Worm (Caenorhabditis elegans) whole organism, L4/young adult: ENCODE data around the gene coel-1.

ENCODE experiments used
- dao-5 ChIP-seq: sonication (generic microtip); optimal IDR thresholded peaks from 2 replicates; lab custom pipeline; 2016; ENCODE audit warnings: missing genotype, missing genetic modification characterization, moderate library complexity, missing compliant biosample characterization
- him-1 ChIP-seq: sonication (generic microtip); optimal IDR thresholded peaks from 2 replicates; lab custom pipeline; 2016; ENCODE audit warnings: missing genotype, missing genetic modification reagents, missing genetic modification characterization, missing compliant biosample characterization

DNA sequence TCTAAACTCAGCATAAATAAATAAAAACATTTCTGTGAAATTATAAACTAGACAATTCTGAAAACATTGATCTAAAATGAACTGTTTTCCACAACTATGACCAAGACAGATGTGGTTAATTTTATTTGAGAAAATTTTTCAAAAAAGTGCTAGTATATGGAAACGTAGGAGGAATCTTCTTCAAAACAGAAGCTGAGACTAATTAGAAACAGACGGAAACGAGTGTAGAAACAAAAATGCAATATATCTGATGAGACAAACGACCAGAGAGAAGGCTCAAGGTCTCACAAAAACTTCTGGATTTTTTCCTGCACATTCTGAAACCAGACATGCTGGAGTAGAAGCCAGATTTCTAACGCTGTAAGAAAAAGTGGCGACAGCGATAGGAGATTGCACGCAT lies 30.5 kb downstream of the coel-1 start:
- TF ChIP-seq him-1 (tag; lab: Kevin White, UChicago): no peak
- TF ChIP-seq dao-5 (tag; lab: Kevin White, UChicago): no peak
